Worm (Caenorhabditis elegans) whole organism, L1 larva: ENCODE results near the gene ZC404.1.

Source experiments
- C04F5.9 ChIP-seq: sonication (generic microtip); optimal IDR thresholded peaks from 2 replicates; lab custom pipeline; 2016; ENCODE audit warnings: missing genetic modification characterization, missing compliant biosample characterization
- C34B4.2 ChIP-seq: sonication (generic microtip); optimal IDR thresholded peaks from 2 replicates; lab custom pipeline; 2017; ENCODE audit warnings: mild to moderate bottlenecking, missing genetic modification characterization, missing compliant biosample characterization
- aha-1 ChIP-seq: fragments of 150-350 bp; optimal IDR thresholded peaks from 2 replicates; lab custom pipeline; 2014; ENCODE audit warnings: missing biosample characterization, missing genetic modification characterization
- ama-1 ChIP-seq: fragments of 150-350 bp; optimal IDR thresholded peaks from 2 replicates; lab custom pipeline; 2014
- blmp-1 ChIP-seq: fragments of 150-350 bp; optimal IDR thresholded peaks from 2 replicates; lab custom pipeline; 2014; ENCODE audit warnings: missing biosample characterization, missing genetic modification characterization
- ceh-82 ChIP-seq, 3 experiments: fragments of 150-350 bp in 1 of 3; sonication (generic microtip) in 2 of 3; optimal IDR thresholded peaks; 2 replicates each; lab custom pipeline; 2014 to 2017; ENCODE audit warnings: missing biosample characterization in 3 of 3, missing genetic modification characterization in 3 of 3
- ceh-88 ChIP-seq: fragments of 200-800 bp; sonication (Bioruptor generic); IDR thresholded peaks from 2 replicates; pipeline ENCODE4 v1.3.6; 2022; ENCODE audit warnings: missing genetic modification characterization, missing compliant biosample characterization
- dpl-1 ChIP-seq, 3 experiments: fragments of 150-350 bp in 2 of 3; sonication (generic microtip) in 1 of 3; optimal IDR thresholded peaks; 2 replicates each; lab custom pipeline; 2014 to 2017; ENCODE audit warnings: missing biosample characterization in 3 of 3, missing genetic modification characterization in 3 of 3, missing genetic modification reagents in 3 of 3
- efl-1 ChIP-seq, 4 experiments: fragments of 150-350 bp; optimal IDR thresholded peaks in 3 of 4; peaks in 1 of 4; 1 replicate in 1 of 4; 2 replicates in 3 of 4; lab custom pipeline; 2014; ENCODE audit warnings: missing biosample characterization in 2 of 4, missing genetic modification characterization in 2 of 4, missing genetic modification reagents in 2 of 4
- efl-3 ChIP-seq: fragments of 200-800 bp; sonication (Bioruptor generic); optimal IDR thresholded peaks from 2 replicates; lab custom pipeline; 2018; ENCODE audit warnings: mild to moderate bottlenecking, missing genetic modification characterization, missing compliant biosample characterization
- egl-13 ChIP-seq: sonication (generic microtip); optimal IDR thresholded peaks from 2 replicates; lab custom pipeline; 2016; ENCODE audit warnings: missing genotype, missing genetic modification reagents, missing genetic modification characterization, missing compliant biosample characterization
- elt-3 ChIP-seq, 6 experiments: fragments of 150-350 bp in 1 of 6; sonication (generic microtip); optimal IDR thresholded peaks; 2 replicates each; lab custom pipeline; 2017 to 2018; ENCODE audit warnings: missing biosample characterization in 6 of 6, missing genetic modification characterization in 6 of 6, inconsistent platforms in 1 of 6
- fkh-8 ChIP-seq: sonication (generic microtip); optimal IDR thresholded peaks from 2 replicates; lab custom pipeline; 2016; ENCODE audit warnings: mild to moderate bottlenecking, missing genetic modification characterization, missing compliant biosample characterization
- fos-1 ChIP-seq: fragments of 150-350 bp; optimal IDR thresholded peaks from 2 replicates; lab custom pipeline; 2014; ENCODE audit warnings: missing biosample characterization, missing genetic modification characterization
- grh-1 ChIP-seq: fragments of 200-800 bp; sonication (Bioruptor generic); IDR thresholded peaks from 2 replicates; pipeline ENCODE4 v1.3.6; 2022; ENCODE audit warnings: missing genetic modification reagents, missing genetic modification characterization, missing compliant biosample characterization
- hlh-4 ChIP-seq: sonication (generic microtip); optimal IDR thresholded peaks from 2 replicates; lab custom pipeline; 2016; ENCODE audit warnings: mild to moderate bottlenecking, missing genetic modification characterization, missing compliant biosample characterization
- irx-1 ChIP-seq: sonication (generic microtip); optimal IDR thresholded peaks from 2 replicates; lab custom pipeline; 2016; ENCODE audit warnings: missing genetic modification characterization, missing compliant biosample characterization
- isw-1 ChIP-seq: fragments of 200-800 bp; sonication (Bioruptor generic); IDR thresholded peaks from 2 replicates; pipeline ENCODE4 v1.3.6; 2022; ENCODE audit warnings: missing genetic modification characterization, missing compliant biosample characterization
- lin-35 ChIP-seq, 2 experiments: fragments of 150-350 bp; optimal IDR thresholded peaks; 2 replicates each; lab custom pipeline; 2014; ENCODE audit warnings: missing biosample characterization in 2 of 2, missing genetic modification characterization in 2 of 2, missing genetic modification reagents in 2 of 2
- lin-39 ChIP-seq: fragments of 150-350 bp; optimal IDR thresholded peaks from 2 replicates; lab custom pipeline; 2014; ENCODE audit warnings: missing biosample characterization, missing genetic modification reagents, missing genetic modification characterization
- mdl-1 ChIP-seq, 2 experiments: fragments of 150-350 bp; optimal IDR thresholded peaks; 2 replicates each; lab custom pipeline; 2014 to 2017; ENCODE audit warnings: missing biosample characterization in 2 of 2, missing genetic modification characterization in 2 of 2, inconsistent platforms in 1 of 2
- nhr-11 ChIP-seq: fragments of 150-350 bp; optimal IDR thresholded peaks from 2 replicates; lab custom pipeline; 2014; ENCODE audit warnings: missing biosample characterization, missing genetic modification characterization
- nhr-12 ChIP-seq: sonication (generic microtip); optimal IDR thresholded peaks from 2 replicates; lab custom pipeline; 2017; ENCODE audit warnings: missing biosample characterization, missing genetic modification characterization
- nhr-19 ChIP-seq: fragments of 200-800 bp; sonication (Bioruptor generic); conservative IDR thresholded peaks from 2 replicates; pipeline ENCODE4 v1.3.6; 2022; ENCODE audit warnings: missing genetic modification characterization, missing compliant biosample characterization
- nhr-47 ChIP-seq: sonication (generic microtip); optimal IDR thresholded peaks from 2 replicates; lab custom pipeline; 2016; ENCODE audit warnings: mild to moderate bottlenecking, missing genetic modification characterization, moderate library complexity, missing compliant biosample characterization
- nhr-71 ChIP-seq: sonication (generic microtip); optimal IDR thresholded peaks from 2 replicates; lab custom pipeline; 2016; ENCODE audit warnings: mild to moderate bottlenecking, missing genetic modification characterization, moderate library complexity, missing compliant biosample characterization
- nhr-76 ChIP-seq: sonication (generic microtip); optimal IDR thresholded peaks from 2 replicates; lab custom pipeline; 2017; ENCODE audit warnings: missing biosample characterization, missing genetic modification characterization
- sox-4 ChIP-seq: sonication (generic microtip); optimal IDR thresholded peaks from 2 replicates; lab custom pipeline; 2016; ENCODE audit warnings: missing genetic modification characterization, missing compliant biosample characterization
- sup-37 ChIP-seq: fragments of 200-800 bp; sonication (Bioruptor generic); optimal IDR thresholded peaks from 2 replicates; lab custom pipeline; 2018; ENCODE audit warnings: mild to moderate bottlenecking, missing genetic modification characterization, missing compliant biosample characterization
- swsn-7 ChIP-seq: sonication (generic microtip); optimal IDR thresholded peaks from 2 replicates; lab custom pipeline; 2016; ENCODE audit warnings: missing genetic modification characterization, missing compliant biosample characterization
- unc-130 ChIP-seq: fragments of 150-350 bp; optimal IDR thresholded peaks from 2 replicates; lab custom pipeline; 2017; ENCODE audit warnings: missing biosample characterization, missing genetic modification characterization, inconsistent platforms
- unc-98 ChIP-seq: fragments of 200-800 bp; sonication (Bioruptor generic); IDR thresholded peaks from 2 replicates; pipeline ENCODE4 v1.3.6; 2022; ENCODE audit warnings: missing genetic modification characterization, missing compliant biosample characterization
- vab-15 ChIP-seq: sonication (generic microtip); optimal IDR thresholded peaks from 2 replicates; lab custom pipeline; 2017; ENCODE audit warnings: missing genotype, mild to moderate bottlenecking, missing genetic modification characterization, missing compliant biosample characterization
- xbp-1 ChIP-seq: sonication (generic microtip); optimal IDR thresholded peaks from 2 replicates; lab custom pipeline; 2016; ENCODE audit warnings: missing genetic modification characterization, missing compliant biosample characterization
- ztf-4 ChIP-seq: fragments of 150-350 bp; optimal IDR thresholded peaks from 2 replicates; lab custom pipeline; 2014; ENCODE audit warnings: missing biosample characterization, missing genetic modification characterization

ZC404.1 gene

DNA sequence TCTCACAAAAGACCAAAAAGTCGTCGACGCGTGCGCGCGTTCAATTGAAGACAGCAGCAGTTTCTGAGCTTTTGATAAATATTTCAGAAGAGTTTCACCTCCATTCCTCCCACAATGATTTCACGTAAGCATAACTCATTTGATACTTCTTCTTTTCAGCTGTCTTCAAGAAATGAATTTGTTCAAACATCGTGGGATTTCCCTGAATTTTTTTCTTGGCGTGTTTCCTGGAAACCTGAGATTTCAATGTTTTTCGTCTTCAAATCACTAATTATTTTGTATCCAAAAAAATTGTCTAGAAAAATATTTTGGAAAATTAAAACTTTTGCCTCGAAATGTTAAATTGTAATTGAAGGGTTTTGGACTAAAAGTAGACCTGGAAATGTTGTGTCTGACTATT is 15.5 kb upstream of the ZC404.1 start:
- peak; percentile 59 for TF ChIP-seq nhr-71 (tag; lab: Kevin White, UChicago)
- TF ChIP-seq fkh-8 (tag; lab: Kevin White, UChicago) = peak; percentile 67
- TF ChIP-seq hlh-4 (tag; lab: Kevin White, UChicago) = peak; percentile 89
- no peak for TF ChIP-seq grh-1 (GFP tag; lab: Robert Waterston, UW)
- TF ChIP-seq nhr-47 (tag; lab: Kevin White, UChicago) = peak; percentile 15
- no peak for TF ChIP-seq C34B4.2 (tag; lab: Kevin White, UChicago)
- TF ChIP-seq nhr-11 = peak; percentile 36

DNA sequence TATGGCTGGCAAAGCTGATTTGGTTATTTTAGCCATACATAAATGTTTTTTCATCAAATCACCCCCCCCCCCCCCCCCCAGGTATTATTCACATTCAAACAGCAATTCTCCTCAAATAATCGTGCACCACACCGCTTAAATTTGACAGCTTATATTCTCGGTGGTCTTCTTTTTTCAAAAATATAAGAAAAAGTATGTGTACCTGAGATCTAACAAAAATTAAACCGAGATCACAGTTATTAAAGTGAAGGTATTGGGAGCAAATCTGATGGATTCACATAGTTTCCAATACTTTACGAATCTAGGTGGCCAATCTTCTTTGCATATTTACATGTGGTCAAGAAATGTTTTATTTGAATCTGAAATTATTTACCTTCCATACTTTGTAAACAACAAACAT is 13.8 kb upstream of the ZC404.1 start, which contains the start of gene ZC404.15:
TSS of gene ZC404.15 (plus strand) at position 301 of the 400 bp plus-strand sequence.
- TF ChIP-seq ztf-4 (tag; lab: Kevin White, UChicago) = no peak
- no peak for TF ChIP-seq swsn-7 (tag; lab: Kevin White, UChicago)
- TF ChIP-seq nhr-76 = no peak
- no peak for TF ChIP-seq dpl-1 (GFP tag; optimal IDR thresholded peaks at IDR 0.05; lab: Kevin White, UChicago)
- TF ChIP-seq aha-1 (tag; lab: Kevin White, UChicago) = no peak
- TF ChIP-seq hlh-4 (tag; lab: Kevin White, UChicago) = no peak
- TF ChIP-seq elt-3 (tag; optimal IDR thresholded peaks at IDR 0.05; lab: Kevin White, UChicago) = no peak
- no peak for TF ChIP-seq fos-1 (tag; lab: Kevin White, UChicago)
- no peak for TF ChIP-seq nhr-19 (GFP tag; lab: Robert Waterston, UW)
- no peak for TF ChIP-seq mdl-1 (tag; optimal IDR thresholded peaks at IDR 0.05; lab: Kevin White, UChicago)

DNA sequence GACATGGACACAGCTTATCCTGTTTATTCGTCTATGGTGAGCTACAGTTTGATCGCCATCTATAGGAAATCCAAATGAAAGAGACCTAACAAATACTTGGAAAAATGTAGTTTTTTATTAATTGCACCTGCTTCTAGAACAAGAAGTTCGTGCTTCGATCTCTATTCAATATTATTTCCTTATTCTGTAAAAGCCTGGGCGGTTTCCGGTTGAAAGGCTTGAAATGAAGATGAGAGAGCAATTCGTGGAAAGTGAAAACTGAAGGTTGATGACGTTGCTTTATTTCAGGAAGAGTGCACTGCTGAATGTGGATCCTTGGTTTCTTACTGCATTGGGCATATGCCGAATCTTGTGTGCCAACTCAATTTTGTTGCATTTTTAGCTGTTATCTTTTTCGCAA is 13.3 kb upstream of the ZC404.1 start:
- TF ChIP-seq swsn-7 (tag; lab: Kevin White, UChicago) (no peak), nhr-12 (tag; lab: Kevin White, UChicago) (no peak), lin-35 (GFP tag; optimal IDR thresholded peaks at IDR 0.05; lab: Kevin White, UChicago) (no peak), efl-3 (GFP tag; lab: Kevin White, UChicago) (no peak), vab-15 (tag; lab: Kevin White, UChicago) (no peak), hlh-4 (tag; lab: Kevin White, UChicago) (peak; percentile 62), isw-1 (GFP tag; lab: Robert Waterston, UW) (no peak), unc-98 (GFP tag; lab: Robert Waterston, UW) (no peak), ztf-4 (tag; lab: Kevin White, UChicago) (no peak), ceh-88 (GFP tag; lab: Robert Waterston, UW) (no peak), nhr-47 (tag; lab: Kevin White, UChicago) (peak; percentile 33), egl-13 (tag; lab: Kevin White, UChicago) (no peak), fkh-8 (tag; lab: Kevin White, UChicago) (peak; percentile 48), lin-39 (no peak), blmp-1 (tag; lab: Kevin White, UChicago) (no peak), ceh-82 (tag; optimal IDR thresholded peaks at IDR 0.05; lab: Kevin White, UChicago) (no peak), sox-4 (no peak), irx-1 (no peak), ama-1 (lab: Kevin White, UChicago) (no peak), nhr-71 (tag; lab: Kevin White, UChicago) (peak; percentile 54)

DNA sequence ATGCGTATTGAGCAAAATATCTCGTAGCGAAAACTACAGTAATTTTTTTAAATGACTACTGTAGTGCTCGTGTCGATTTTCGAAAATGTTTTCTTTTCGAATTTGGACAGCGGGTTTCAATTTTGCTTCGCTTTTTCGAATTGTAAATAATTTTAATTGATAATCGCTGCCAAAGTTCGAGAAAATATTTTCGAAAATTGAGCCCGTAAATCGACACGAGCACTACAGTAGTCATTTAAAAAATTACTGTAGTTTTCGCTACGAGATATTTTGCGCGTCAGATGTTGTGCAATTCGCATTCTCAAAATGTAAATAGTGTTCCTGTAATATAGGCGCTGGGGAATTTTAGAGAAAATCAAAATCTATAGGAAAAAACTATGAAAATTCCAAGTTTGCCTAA is 11.7 kb upstream of the ZC404.1 start:
- TF ChIP-seq C04F5.9 (tag; lab: Kevin White, UChicago) (no peak), sup-37 (GFP tag; lab: Kevin White, UChicago) (no peak), xbp-1 (tag; lab: Kevin White, UChicago) (no peak), unc-98 (GFP tag; lab: Robert Waterston, UW) (no peak)

DNA sequence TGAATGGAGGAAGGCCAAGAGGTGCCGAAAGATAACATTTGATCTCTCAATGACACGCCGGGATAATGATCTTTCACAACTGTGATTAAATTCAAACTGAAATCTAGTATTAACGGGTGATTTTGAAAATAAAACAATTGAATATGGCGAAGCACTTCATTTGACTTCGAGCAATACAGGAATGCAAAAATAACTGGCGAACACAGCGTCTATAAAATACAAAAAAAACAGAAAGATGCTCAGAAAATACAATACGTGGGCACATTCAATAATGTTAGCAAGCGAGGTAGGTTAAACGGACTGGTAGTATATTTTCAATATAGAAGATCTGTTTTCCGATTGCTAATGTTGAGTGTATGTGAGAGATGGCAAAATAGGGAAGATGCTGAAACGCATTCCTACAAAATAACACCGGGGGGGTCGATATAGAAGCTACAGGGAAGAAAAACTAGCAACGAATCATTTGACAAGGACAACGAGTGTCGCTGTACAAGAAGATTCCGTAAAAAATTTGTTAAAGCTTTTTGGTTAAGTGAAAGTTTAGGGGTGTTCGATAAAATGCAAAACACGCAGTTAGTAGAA is 10.9 kb upstream of the ZC404.1 start:
- TF ChIP-seq efl-1 (optimal IDR thresholded peaks at IDR 0.05; lab: Kevin White, UChicago) (no peak), efl-1 (GFP tag; optimal IDR thresholded peaks at IDR 0.05 in 1 of 2; lab: Kevin White, UChicago) (peak in 1 of 2 experiments; percentile 60), unc-130 (tag; lab: Kevin White, UChicago) (no peak)
- TF ChIP-seq, all 84 proteins: peak for 1
